Worm (Caenorhabditis elegans) whole organism, L2 larva: Measurements from ENCODE around the gene C30G4.2.

Experiments
- C34F6.9 ChIP-seq: fragments of 150-350 bp; optimal IDR thresholded peaks from 2 replicates; lab custom pipeline; 2014; ENCODE audit warnings: missing biosample characterization, missing genetic modification characterization
- F13H6.1 ChIP-seq: sonication (generic microtip); optimal IDR thresholded peaks from 2 replicates; lab custom pipeline; 2016; ENCODE audit warnings: missing genetic modification characterization, missing compliant biosample characterization
- R02D3.7 ChIP-seq: fragments of 150-350 bp; optimal IDR thresholded peaks from 2 replicates; lab custom pipeline; 2014; ENCODE audit warnings: missing biosample characterization, missing genetic modification characterization
- Y55F3AM.14 ChIP-seq: fragments of 200-800 bp; sonication (Bioruptor generic); optimal IDR thresholded peaks from 2 replicates; lab custom pipeline; 2018; ENCODE audit warnings: mild to moderate bottlenecking, missing genetic modification characterization, missing compliant biosample characterization
- ZK546.5 ChIP-seq: sonication (generic microtip); optimal IDR thresholded peaks from 2 replicates; lab custom pipeline; 2017; ENCODE audit warnings: missing biosample characterization, missing genetic modification characterization
- alr-1 ChIP-seq: fragments of 150-350 bp; optimal IDR thresholded peaks from 2 replicates; lab custom pipeline; 2014; ENCODE audit warnings: missing biosample characterization, missing genetic modification characterization
- aly-2 ChIP-seq: fragments of 150-350 bp; optimal IDR thresholded peaks from 2 replicates; lab custom pipeline; 2014; ENCODE audit warnings: missing biosample characterization, missing genetic modification characterization
- ceh-16 ChIP-seq: fragments of 150-350 bp; optimal IDR thresholded peaks from 2 replicates; lab custom pipeline; 2014; ENCODE audit warnings: missing biosample characterization, missing genetic modification characterization
- elt-1 ChIP-seq: fragments of 150-350 bp; optimal IDR thresholded peaks from 2 replicates; lab custom pipeline; 2014; ENCODE audit warnings: missing biosample characterization, missing genetic modification characterization
- elt-3 ChIP-seq: sonication (generic microtip); optimal IDR thresholded peaks from 2 replicates; lab custom pipeline; 2017; ENCODE audit warnings: missing biosample characterization, missing genetic modification characterization
- fos-1 ChIP-seq: fragments of 150-350 bp; optimal IDR thresholded peaks from 2 replicates; lab custom pipeline; 2014; ENCODE audit warnings: missing biosample characterization, missing genetic modification characterization
- gmeb-1 ChIP-seq: fragments of 150-350 bp; optimal IDR thresholded peaks from 2 replicates; lab custom pipeline; 2014; ENCODE audit warnings: missing biosample characterization, missing genetic modification characterization
- lin-11 ChIP-seq: fragments of 150-350 bp; sonication (generic microtip); optimal IDR thresholded peaks from 2 replicates; lab custom pipeline; 2014; ENCODE audit warnings: missing biosample characterization, missing genetic modification characterization, inconsistent platforms, mixed read lengths
- lin-13 ChIP-seq: fragments of 150-350 bp; optimal IDR thresholded peaks from 2 replicates; lab custom pipeline; 2014; ENCODE audit warnings: missing biosample characterization, missing genetic modification reagents, missing genetic modification characterization
- lin-39 ChIP-seq: fragments of 150-350 bp; optimal IDR thresholded peaks from 2 replicates; lab custom pipeline; 2014; ENCODE audit warnings: missing biosample characterization, missing genetic modification reagents, missing genetic modification characterization
- lsy-2 ChIP-seq, 2 experiments: fragments of 150-350 bp in 1 of 2; sonication (generic microtip) in 1 of 2; optimal IDR thresholded peaks; 2 replicates each; lab custom pipeline; 2014 to 2017; ENCODE audit warnings: missing biosample characterization in 2 of 2, missing genetic modification characterization in 2 of 2
- mab-5 ChIP-seq: fragments of 150-350 bp; optimal IDR thresholded peaks from 2 replicates; lab custom pipeline; 2014; ENCODE audit warnings: missing biosample characterization, missing genetic modification characterization
- mbf-1 ChIP-seq: sonication (generic microtip); optimal IDR thresholded peaks from 2 replicates; lab custom pipeline; 2017; ENCODE audit warnings: missing biosample characterization, missing genetic modification characterization
- mdl-1 ChIP-seq, 2 experiments: fragments of 150-350 bp in 1 of 2; sonication (generic microtip) in 1 of 2; optimal IDR thresholded peaks; 2 replicates each; lab custom pipeline; 2017; ENCODE audit warnings: missing biosample characterization in 2 of 2, missing genetic modification characterization in 2 of 2
- nhr-10 ChIP-seq: sonication (generic microtip); optimal IDR thresholded peaks from 2 replicates; lab custom pipeline; 2017; ENCODE audit warnings: missing biosample characterization, missing genetic modification characterization
- nhr-12 ChIP-seq: fragments of 150-350 bp; optimal IDR thresholded peaks from 2 replicates; lab custom pipeline; 2014; ENCODE audit warnings: missing biosample characterization, missing genetic modification characterization
- nhr-129 ChIP-seq: fragments of 150-350 bp; optimal IDR thresholded peaks from 2 replicates; lab custom pipeline; 2014; ENCODE audit warnings: missing biosample characterization, missing genetic modification characterization
- nhr-21 ChIP-seq: fragments of 150-350 bp; optimal IDR thresholded peaks from 2 replicates; lab custom pipeline; 2014; ENCODE audit warnings: missing biosample characterization, missing genetic modification characterization
- nhr-237 ChIP-seq: fragments of 150-350 bp; optimal IDR thresholded peaks from 2 replicates; lab custom pipeline; 2014; ENCODE audit warnings: missing biosample characterization, missing genetic modification characterization
- nhr-6 ChIP-seq: fragments of 150-350 bp; optimal IDR thresholded peaks from 2 replicates; lab custom pipeline; 2014; ENCODE audit warnings: missing biosample characterization, missing genetic modification characterization
- peb-1 ChIP-seq: fragments of 150-350 bp; optimal IDR thresholded peaks from 2 replicates; lab custom pipeline; 2014; ENCODE audit warnings: missing biosample characterization, missing genetic modification characterization
- sem-4 ChIP-seq: fragments of 150-350 bp; optimal IDR thresholded peaks from 2 replicates; lab custom pipeline; 2014; ENCODE audit warnings: missing biosample characterization, missing genetic modification reagents, missing genetic modification characterization
- skn-1 ChIP-seq: sonication (generic microtip); optimal IDR thresholded peaks from 2 replicates; lab custom pipeline; 2017; ENCODE audit warnings: missing biosample characterization, missing genetic modification characterization
- sma-3 ChIP-seq: sonication (generic microtip); optimal IDR thresholded peaks from 2 replicates; lab custom pipeline; 2016; ENCODE audit warnings: missing genetic modification reagents, missing genetic modification characterization, missing compliant biosample characterization
- sma-9 ChIP-seq, 2 experiments: fragments of 150-350 bp in 1 of 2; sonication (generic microtip) in 1 of 2; optimal IDR thresholded peaks; 2 replicates each; lab custom pipeline; 2014 to 2016; ENCODE audit warnings: missing genetic modification characterization in 2 of 2, mild to moderate bottlenecking in 1 of 2, missing biosample characterization in 1 of 2, missing compliant biosample characterization in 1 of 2, missing genetic modification reagents in 1 of 2, moderate library complexity in 1 of 2
- snpc-4 ChIP-seq: fragments of 150-350 bp; optimal IDR thresholded peaks from 2 replicates; lab custom pipeline; 2014; ENCODE audit warnings: missing biosample characterization, missing genetic modification characterization
- unc-39 ChIP-seq: fragments of 150-350 bp; optimal IDR thresholded peaks from 2 replicates; lab custom pipeline; 2014; ENCODE audit warnings: missing biosample characterization, missing genetic modification characterization
- unc-55 ChIP-seq: fragments of 150-350 bp; sonication (generic microtip); optimal IDR thresholded peaks from 3 replicates; lab custom pipeline; 2014; ENCODE audit warnings: missing biosample characterization, missing genetic modification reagents, missing genetic modification characterization
- unc-62 ChIP-seq: fragments of 150-350 bp; optimal IDR thresholded peaks from 2 replicates; lab custom pipeline; 2014; ENCODE audit warnings: missing biosample characterization, missing genetic modification reagents, missing genetic modification characterization
- ztf-1 ChIP-seq: fragments of 200-800 bp; sonication (Bioruptor generic); conservative IDR thresholded peaks from 2 replicates; pipeline ENCODE4 v1.3.6; 2022; ENCODE audit warnings: missing genetic modification characterization, missing compliant biosample characterization
- ztf-11 ChIP-seq: sonication (generic microtip); optimal IDR thresholded peaks from 2 replicates; lab custom pipeline; 2017; ENCODE audit warnings: missing biosample characterization, missing genetic modification characterization

Gene C30G4.2

ce11 chrX:17020858-17021257 is 24.6 kb downstream of the C30G4.2 start, which contains the start of gene F35B3.4:
Gene F35B3.4, minus strand, starts transcription at chrX:17020958.
- TF ChIP-seq mdl-1 (tag; optimal IDR thresholded peaks at IDR 0.05; lab: Kevin White, UChicago) (no peak), lsy-2 (tag; optimal IDR thresholded peaks at IDR 0.05; lab: Kevin White, UChicago) (no peak), lin-13 (no peak), peb-1 (tag; lab: Kevin White, UChicago) (no peak), unc-55 (GFP tag; lab: Kevin White, UChicago) (no peak), Y55F3AM.14 (GFP tag; lab: Kevin White, UChicago) (no peak), elt-1 (tag; lab: Kevin White, UChicago) (no peak), fos-1 (no peak), sem-4 (tag; lab: Kevin White, UChicago) (no peak), R02D3.7 (no peak), nhr-12 (tag; lab: Kevin White, UChicago) (no peak)

ce11 chrX:17019098-17019497 is 26.3 kb downstream of the C30G4.2 start:
- TF ChIP-seq elt-1 (tag; lab: Kevin White, UChicago) (no peak), peb-1 (tag; lab: Kevin White, UChicago) (no peak), lin-39 (no peak), lsy-2 (tag; optimal IDR thresholded peaks at IDR 0.05; lab: Kevin White, UChicago) (no peak), nhr-129 (tag; lab: Kevin White, UChicago) (no peak), mab-5 (tag; lab: Kevin White, UChicago) (no peak), nhr-21 (no peak), C34F6.9 (tag; lab: Kevin White, UChicago) (no peak), alr-1 (tag; lab: Kevin White, UChicago) (no peak), skn-1 (no peak), sma-3 (GFP tag; lab: Kevin White, UChicago) (no peak), F13H6.1 (tag; lab: Kevin White, UChicago) (no peak), mbf-1 (tag; lab: Kevin White, UChicago) (no peak)

ce11 chrX:17013162-17013561 is 32.3 kb downstream of the C30G4.2 start, which contains the start of gene F35B3.3:
Gene F35B3.3, plus strand, starts transcription at chrX:17013462.
- TF ChIP-seq peb-1 (tag; lab: Kevin White, UChicago) (no peak), ztf-1 (GFP tag; lab: Robert Waterston, UW) (no peak), elt-3 (tag; lab: Kevin White, UChicago) (no peak), lin-11 (tag; lab: Kevin White, UChicago) (no peak), nhr-12 (tag; lab: Kevin White, UChicago) (no peak), aly-2 (tag; lab: Kevin White, UChicago) (no peak), nhr-6 (tag; lab: Kevin White, UChicago) (no peak), ceh-16 (no peak), unc-39 (tag; lab: Kevin White, UChicago) (no peak), sma-3 (GFP tag; lab: Kevin White, UChicago) (no peak)

- TF ChIP-seq ceh-16 (no peak), sma-9 (GFP tag; optimal IDR thresholded peaks at IDR 0.05; lab: Kevin White, UChicago) (no peak), sma-9 (tag; optimal IDR thresholded peaks at IDR 0.05; lab: Kevin White, UChicago) (no peak), R02D3.7 (no peak), ztf-11 (tag; lab: Kevin White, UChicago) (no peak), aly-2 (tag; lab: Kevin White, UChicago) (no peak), snpc-4 (no peak), nhr-10 (tag; lab: Kevin White, UChicago) (no peak), unc-55 (GFP tag; lab: Kevin White, UChicago) (no peak), ZK546.5 (tag; lab: Kevin White, UChicago) (no peak), mdl-1 (tag; optimal IDR thresholded peaks at IDR 0.05; lab: Kevin White, UChicago) (no peak), nhr-6 (tag; lab: Kevin White, UChicago) (no peak), elt-3 (tag; lab: Kevin White, UChicago) (no peak), F13H6.1 (tag; lab: Kevin White, UChicago) (no peak), Y55F3AM.14 (GFP tag; lab: Kevin White, UChicago) (no peak), nhr-237 (no peak), lin-11 (tag; lab: Kevin White, UChicago) (no peak), unc-62 (no peak), gmeb-1 (no peak)
These were observed 38.6 kb downstream of the C30G4.2 start for ce11 chrX:17006843-17007242.
